Worm (Caenorhabditis elegans): Measurements from ENCODE around the gene H23L24.1.

H23L24.1 gene

DNA sequence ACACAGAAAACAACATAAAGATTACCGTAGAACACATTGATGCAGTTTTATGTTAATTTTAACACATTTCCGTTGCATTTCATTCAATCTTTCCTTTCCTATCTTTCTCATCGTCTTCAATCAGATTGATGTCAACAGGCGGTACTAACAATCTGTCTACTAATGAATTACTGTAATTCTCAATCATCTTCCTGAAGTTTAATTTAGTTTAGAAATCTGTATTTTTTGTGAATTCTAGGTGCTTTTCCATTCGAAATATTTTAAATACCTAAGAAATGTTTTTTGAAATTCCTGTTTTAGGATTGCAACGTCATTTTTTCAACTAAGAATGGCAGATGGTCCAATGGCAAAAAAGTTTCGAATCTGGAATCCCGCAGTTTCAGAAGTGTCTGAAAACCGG lies 5.5 kb downstream of the H23L24.1 start, which contains the start of gene F21D5.9:
F21D5.9 (plus strand) TSS at position 301 of the 400 bp plus-strand sequence.
- TF ChIP-seq W03F9.2 (tag; optimal IDR thresholded peaks at IDR 0.05) (no peak), him-1 (tag; optimal IDR thresholded peaks at IDR 0.05) (no peak), dao-5 (tag; optimal IDR thresholded peaks at IDR 0.05) (no peak)

DNA sequence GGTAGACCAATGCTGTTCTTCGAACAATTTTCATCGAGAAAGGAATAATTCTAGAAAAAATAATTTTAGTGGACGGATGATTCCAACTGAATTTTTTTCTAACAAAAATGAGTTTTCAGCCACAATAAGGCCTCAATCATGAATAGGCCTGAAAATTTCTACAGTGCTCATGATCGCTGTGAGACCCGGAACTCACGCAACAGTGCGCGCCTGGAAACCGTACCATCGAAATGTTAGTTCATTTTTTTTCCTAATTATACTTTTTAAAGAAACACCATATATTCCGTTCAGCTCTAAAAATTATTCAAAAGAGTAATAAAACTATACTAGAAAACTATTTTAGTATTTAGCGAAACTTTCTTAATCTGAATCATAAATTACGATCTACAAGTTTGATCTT lies 6.7 kb downstream of the H23L24.1 start:
- no peak for TF ChIP-seq W03F9.2 (tag; optimal IDR thresholded peaks at IDR 0.05)
- TF ChIP-seq dao-5 (tag; optimal IDR thresholded peaks at IDR 0.05) = no peak
- TF ChIP-seq him-1 (tag; optimal IDR thresholded peaks at IDR 0.05) = no peak

DNA sequence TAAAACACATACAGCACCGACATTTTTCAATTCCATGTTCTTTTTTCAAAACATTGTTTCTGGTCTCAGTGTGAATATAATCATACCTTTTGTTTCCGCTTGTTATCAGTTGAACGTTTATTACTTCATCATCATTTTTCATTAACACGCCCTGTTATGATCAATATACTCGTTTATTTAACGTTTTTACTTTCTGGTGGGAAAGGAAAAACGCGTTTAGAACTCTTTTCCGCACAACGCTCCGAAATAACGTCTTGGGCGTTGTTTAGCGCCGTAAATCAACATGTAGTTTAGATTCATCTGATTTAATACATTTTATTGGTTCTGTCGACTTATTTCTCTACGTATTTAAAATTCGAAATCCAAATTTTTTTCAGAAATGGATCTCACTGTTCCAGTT lies 7.1 kb downstream of the H23L24.1 start, which contains the start of gene pgm-3:
pgm-3 (plus strand) TSS at position 378 of the 400 bp plus-strand sequence.
- no peak for TF ChIP-seq him-1 (tag; optimal IDR thresholded peaks at IDR 0.05)
- TF ChIP-seq dao-5 (tag; optimal IDR thresholded peaks at IDR 0.05) = no peak
- TF ChIP-seq W03F9.2 (tag; optimal IDR thresholded peaks at IDR 0.05) = no peak

DNA sequence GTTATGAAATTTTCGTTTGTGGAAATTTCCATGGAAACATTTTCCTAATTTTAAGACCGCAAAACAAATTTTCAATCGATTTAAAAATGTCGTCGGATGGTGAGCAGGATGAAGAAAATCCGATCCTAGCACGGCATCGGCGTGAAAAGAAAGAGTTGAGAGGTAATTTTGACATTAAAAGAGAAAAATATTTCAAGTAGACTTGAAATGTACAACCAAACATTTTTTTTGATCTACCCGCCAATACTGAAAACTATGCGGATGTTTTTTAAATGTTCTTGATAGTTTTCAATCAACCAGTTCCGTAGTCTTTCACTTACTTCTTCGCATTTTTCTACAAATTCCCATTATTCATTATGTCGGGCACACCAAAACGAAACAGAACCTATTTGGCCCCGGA lies 9.9 kb downstream of the H23L24.1 start, which contains the start of gene otub-3:
otub-3 (plus strand) TSS at position 56 of the 400 bp plus-strand sequence.
- TF ChIP-seq W03F9.2 (tag; optimal IDR thresholded peaks at IDR 0.05) = no peak

DNA sequence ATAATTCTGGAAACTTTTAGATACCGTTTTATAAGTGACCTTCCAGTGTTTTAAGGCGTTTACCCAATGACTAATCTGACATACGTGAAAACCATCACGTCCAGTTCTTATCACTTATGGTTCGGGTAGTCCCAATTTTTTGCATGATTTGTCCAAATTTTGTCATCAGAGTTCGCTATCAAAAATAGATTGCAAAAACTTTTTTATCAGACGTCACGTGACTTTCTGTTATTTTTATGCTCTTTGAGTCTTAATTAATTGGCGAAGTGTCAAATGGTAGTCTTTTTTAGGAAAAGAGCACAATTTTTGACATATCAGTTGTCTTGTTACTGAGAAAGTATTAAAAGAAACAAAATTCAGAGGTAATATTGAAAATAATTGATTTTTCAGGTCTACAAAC lies 11.4 kb downstream of the H23L24.1 start:
- TF ChIP-seq W03F9.2 (tag; optimal IDR thresholded peaks at IDR 0.05) = no peak
- no peak for TF ChIP-seq dao-5 (tag; optimal IDR thresholded peaks at IDR 0.05)
- TF ChIP-seq him-1 (tag; optimal IDR thresholded peaks at IDR 0.05) = no peak

DNA sequence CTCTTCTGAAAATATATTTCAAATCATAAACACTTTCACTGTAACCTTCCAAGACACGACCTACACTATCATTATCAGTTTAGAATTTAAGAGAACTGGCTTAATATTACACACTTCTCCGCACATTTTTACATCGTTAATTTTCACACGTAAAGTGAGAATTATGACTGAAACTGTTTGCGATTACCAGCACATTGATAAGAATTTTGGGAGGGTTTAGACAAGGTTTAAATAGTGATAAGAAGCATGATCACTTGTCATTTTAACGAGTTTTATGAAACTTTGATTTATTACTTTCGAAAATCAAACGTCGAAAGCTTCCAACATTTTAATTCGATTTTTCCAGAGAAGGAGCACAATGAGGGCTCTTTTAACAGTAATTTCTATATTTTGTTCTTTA lies 12.2 kb downstream of the H23L24.1 start, which contains the start of gene F21D5.3:
F21D5.3 (plus strand) TSS at position 347 of the 400 bp plus-strand sequence.
- no peak for TF ChIP-seq dao-5 (tag; optimal IDR thresholded peaks at IDR 0.05)
- TF ChIP-seq him-1 (tag; optimal IDR thresholded peaks at IDR 0.05) = no peak
- TF ChIP-seq W03F9.2 (tag; optimal IDR thresholded peaks at IDR 0.05) = no peak

DNA sequence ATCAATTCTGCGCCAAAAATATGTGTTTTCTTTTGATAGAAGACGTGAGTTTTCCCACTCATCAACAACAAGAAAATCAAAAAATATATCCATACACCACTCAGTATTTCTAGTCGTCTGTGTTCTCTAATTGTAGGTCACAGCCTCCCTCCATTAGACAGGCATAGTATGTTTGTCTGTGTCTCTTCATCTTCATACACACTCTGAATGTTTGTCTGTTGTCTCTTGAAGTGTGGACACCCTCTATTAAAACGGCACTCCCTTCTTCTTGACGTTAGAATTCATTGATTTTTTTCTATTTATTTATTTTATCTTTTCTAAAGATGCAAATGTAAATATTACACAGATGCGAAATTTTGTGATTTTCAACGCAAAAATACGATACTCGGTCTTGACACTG lies 19.1 kb downstream of the H23L24.1 start:
- peak; percentile 10 for TF ChIP-seq W03F9.2 (tag; optimal IDR thresholded peaks at IDR 0.05)
- TF ChIP-seq dao-5 (tag; optimal IDR thresholded peaks at IDR 0.05) = no peak

DNA sequence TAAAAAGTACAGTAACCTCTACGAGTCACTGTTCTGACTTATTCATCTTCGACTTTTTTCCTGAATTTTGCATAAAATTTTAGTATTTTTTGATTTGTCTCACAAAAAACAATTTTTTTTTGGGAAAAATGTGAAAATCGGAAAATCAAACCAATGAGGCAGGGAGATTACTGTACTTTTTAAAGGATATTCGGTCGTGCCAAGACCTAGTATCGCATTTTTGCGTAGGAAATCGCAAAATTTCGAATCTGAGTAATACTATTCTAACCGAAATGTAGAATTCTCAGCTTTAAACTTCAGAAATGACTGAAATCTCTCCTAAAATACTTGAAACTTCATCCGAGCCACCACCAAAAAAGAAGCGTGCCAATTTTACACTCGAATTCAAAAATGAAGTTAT lies 19.5 kb downstream of the H23L24.1 start, which contains the start of gene F21D5.4:
F21D5.4 (plus strand) TSS at position 301 of the 400 bp plus-strand sequence.
- TF ChIP-seq dao-5 (tag; optimal IDR thresholded peaks at IDR 0.05) (no peak), him-1 (tag; optimal IDR thresholded peaks at IDR 0.05) (no peak), W03F9.2 (tag; optimal IDR thresholded peaks at IDR 0.05) (no peak)

DNA sequence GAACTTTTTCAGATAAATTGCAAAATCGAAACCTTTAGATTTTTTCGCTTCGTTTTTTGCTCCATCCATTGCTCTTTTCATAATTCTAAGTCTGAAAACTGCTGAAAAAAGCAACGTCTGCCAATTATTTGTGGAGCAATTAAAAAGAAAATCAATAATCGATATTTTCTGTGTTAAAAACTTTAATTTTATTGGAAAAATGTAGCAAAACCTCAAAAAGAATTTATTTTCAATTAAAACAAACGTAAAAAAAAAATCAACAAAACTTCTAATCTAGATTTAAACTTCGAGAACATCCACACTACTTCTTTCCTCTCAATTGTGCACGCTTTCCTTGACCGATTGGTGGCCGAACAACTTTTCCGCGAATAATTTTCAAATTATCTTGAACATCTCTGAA lies 21.0 kb downstream of the H23L24.1 start, which contains the start of gene F21D5.5:
F21D5.5 (minus strand) TSS at position 101 of the 400 bp plus-strand sequence.
- TF ChIP-seq dao-5 (tag; optimal IDR thresholded peaks at IDR 0.05) = no peak
- TF ChIP-seq him-1 (tag; optimal IDR thresholded peaks at IDR 0.05) = no peak
- no peak for TF ChIP-seq W03F9.2 (tag; optimal IDR thresholded peaks at IDR 0.05)

DNA sequence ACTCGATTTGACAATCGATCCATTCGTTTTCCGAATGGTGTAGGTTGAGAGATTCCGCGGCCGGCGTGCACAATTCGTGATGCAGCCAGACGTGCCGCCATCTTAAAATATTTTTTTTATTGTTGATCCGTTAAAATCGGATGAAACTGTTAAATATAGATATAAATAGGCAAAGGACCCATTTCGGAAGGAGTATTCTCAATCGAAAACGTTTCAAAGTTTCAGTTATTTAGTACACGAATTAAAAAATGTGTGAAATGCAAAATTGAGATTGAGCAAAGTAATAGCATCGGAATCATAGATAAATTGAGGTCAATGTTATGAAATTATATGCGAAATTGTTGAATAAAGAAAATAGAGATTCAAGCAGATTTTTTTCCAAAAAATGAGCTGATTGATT lies 21.7 kb downstream of the H23L24.1 start, which contains the start of gene mrps-33:
mrps-33 (minus strand) TSS at position 101 of the 400 bp plus-strand sequence.
- TF ChIP-seq him-1 (tag; optimal IDR thresholded peaks at IDR 0.05) (no peak), dao-5 (tag; optimal IDR thresholded peaks at IDR 0.05) (no peak), W03F9.2 (tag; optimal IDR thresholded peaks at IDR 0.05) (no peak)

DNA sequence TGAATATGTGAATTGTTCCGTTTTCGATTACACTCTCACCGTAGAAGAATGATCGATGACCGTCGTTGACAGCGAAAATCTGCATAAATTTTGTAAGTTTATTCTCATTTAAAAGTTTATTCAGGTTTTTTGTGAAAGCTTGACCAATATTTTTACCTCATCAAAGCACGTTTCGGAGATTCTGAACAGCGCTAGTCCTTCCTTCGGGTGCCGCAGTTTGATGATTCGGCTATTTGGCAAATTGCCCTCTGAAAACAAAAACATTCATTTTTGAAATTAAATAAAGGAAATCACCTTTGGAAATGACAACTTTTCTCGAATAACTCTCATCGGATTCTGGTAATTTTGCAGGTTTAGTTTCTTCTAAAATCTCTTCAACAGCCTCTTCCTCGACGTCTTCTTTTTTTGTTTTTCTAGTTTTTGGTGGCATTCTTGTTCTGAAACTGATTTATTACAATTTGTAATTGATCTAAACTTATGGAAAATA lies 22.7 kb downstream of the H23L24.1 start, which contains the start of gene F21D5.6:
F21D5.6 (minus strand) TSS at position 437 of the 487 bp plus-strand sequence.
- no peak for TF ChIP-seq W03F9.2 (tag; optimal IDR thresholded peaks at IDR 0.05)
- TF ChIP-seq dao-5 (tag; optimal IDR thresholded peaks at IDR 0.05) = no peak
- no peak for TF ChIP-seq him-1 (tag; optimal IDR thresholded peaks at IDR 0.05)

DNA sequence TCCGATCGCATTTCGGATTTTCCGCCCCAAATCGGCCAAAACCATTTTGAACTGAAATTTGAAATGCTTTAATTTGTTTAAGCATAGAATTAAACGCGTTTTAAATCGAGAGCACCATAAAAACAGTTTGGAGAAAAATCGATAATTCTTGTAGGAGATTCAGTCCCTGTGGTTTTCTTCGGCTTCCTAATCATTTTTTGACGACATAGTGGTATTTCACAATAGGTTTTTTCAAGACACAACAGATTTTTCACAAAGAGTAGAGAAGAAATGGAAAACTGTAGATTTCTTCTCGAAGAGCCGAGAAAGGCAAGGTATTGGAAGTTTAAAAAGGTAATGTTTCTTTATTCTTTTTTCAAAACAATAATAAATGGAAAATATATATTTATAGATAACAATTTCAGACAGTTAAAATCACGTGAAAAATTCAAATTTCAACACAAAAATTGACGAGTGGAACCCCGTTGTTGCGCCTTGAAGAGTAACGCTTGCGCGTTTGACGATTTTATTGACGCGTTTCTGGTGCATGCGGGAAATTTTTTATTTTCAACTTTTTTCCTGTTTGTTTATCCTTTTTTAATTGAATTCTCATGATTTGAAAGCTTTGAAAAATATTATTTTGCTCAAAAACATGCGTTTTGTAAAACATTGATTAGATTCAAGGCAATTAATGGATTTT lies 25.5 kb downstream of the H23L24.1 start, which contains the start of gene F21D5.7:
F21D5.7 (minus strand) TSS at position 51 of the 679 bp plus-strand sequence.
- TF ChIP-seq dao-5 (tag; optimal IDR thresholded peaks at IDR 0.05) (no peak), him-1 (tag; optimal IDR thresholded peaks at IDR 0.05) (no peak), W03F9.2 (tag; optimal IDR thresholded peaks at IDR 0.05) (peak; percentile 92)

DNA sequence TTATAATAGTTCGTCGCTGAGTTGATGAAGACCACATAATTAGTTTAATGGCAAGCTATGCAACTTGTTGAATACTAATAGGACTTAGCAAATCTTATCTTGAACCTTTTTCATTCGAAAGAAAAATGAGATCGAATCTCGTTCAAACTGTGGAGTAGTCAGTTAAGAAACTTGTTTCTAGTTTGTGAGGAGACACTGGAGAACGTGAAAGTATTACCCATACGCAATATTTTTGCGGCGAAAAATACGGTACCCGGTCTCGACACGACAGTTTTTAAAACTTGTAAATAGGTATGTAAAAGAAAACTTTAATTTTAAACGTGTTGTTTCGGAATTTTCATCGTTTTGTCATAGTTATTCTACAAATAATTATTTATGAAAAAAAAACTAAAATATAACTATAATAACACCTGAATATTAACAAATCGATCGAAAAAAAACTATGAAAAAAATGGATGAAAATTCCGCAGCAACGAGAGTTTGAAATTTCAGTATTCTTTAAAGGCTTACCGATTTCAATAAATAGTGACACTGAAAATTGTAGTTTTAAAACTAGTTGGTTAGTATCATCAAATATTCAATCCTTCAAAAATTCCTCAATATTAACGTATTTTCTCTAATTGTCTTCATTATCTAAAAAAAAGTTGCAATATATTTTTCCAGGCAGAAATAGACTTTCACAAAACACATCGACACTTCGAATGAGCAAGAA lies 27.5 kb downstream of the H23L24.1 start, which contains the start of the genes F20C5.7 and parg-1:
F20C5.7 (minus strand) TSS at position 101 of the 712 bp plus-strand sequence.
parg-1 (plus strand) TSS at position 662 of the 712 bp plus-strand sequence.
- TF ChIP-seq him-1 (tag; optimal IDR thresholded peaks at IDR 0.05) (no peak), W03F9.2 (tag; optimal IDR thresholded peaks at IDR 0.05) (no peak), dao-5 (tag; optimal IDR thresholded peaks at IDR 0.05) (no peak)

All from whole organism, L4/young adult.